Worm (Caenorhabditis elegans): Measurements from ENCODE around the gene clec-178.
A peak's percentile ranks its signal among the peaks of the same experiment; 100 is the strongest.

Gene clec-178

ce11 chrIV:5685014-5685413 is 31.3 kb downstream of the clec-178 start, which contains the start of gene C55C3.3:
Gene C55C3.3, plus strand, starts transcription at chrIV:5685287.
- TF ChIP-seq egl-27 (tag; optimal IDR thresholded peaks at IDR 0.05) (no peak), dmd-4 (tag; optimal IDR thresholded peaks at IDR 0.05) (no peak), mab-5 (tag; optimal IDR thresholded peaks at IDR 0.05) (no peak), unc-55 (GFP tag; optimal IDR thresholded peaks at IDR 0.05) (no peak), nhr-129 (tag; optimal IDR thresholded peaks at IDR 0.05) (no peak), lin-39 (tag; optimal IDR thresholded peaks at IDR 0.05) (no peak), zag-1 (tag; optimal IDR thresholded peaks at IDR 0.05) (no peak), mbf-1 (tag; optimal IDR thresholded peaks at IDR 0.05) (no peak), peb-1 (tag; optimal IDR thresholded peaks at IDR 0.05) (no peak), R02D3.7 (tag; optimal IDR thresholded peaks at IDR 0.05) (no peak), lin-11 (tag; optimal IDR thresholded peaks at IDR 0.05) (no peak), Y55F3AM.14 (GFP tag; optimal IDR thresholded peaks at IDR 0.05) (no peak), ztf-1 (GFP tag; conservative IDR thresholded peaks at IDR 0.05) (no peak), nhr-11 (tag; optimal IDR thresholded peaks at IDR 0.05) (no peak), nhr-23 (tag; optimal IDR thresholded peaks at IDR 0.05) (no peak), nhr-77 (tag; optimal IDR thresholded peaks at IDR 0.05) (no peak), lsy-2 (tag; optimal IDR thresholded peaks at IDR 0.05) (no peak), mdl-1 (tag; optimal IDR thresholded peaks at IDR 0.05) (no peak)

DNA sequence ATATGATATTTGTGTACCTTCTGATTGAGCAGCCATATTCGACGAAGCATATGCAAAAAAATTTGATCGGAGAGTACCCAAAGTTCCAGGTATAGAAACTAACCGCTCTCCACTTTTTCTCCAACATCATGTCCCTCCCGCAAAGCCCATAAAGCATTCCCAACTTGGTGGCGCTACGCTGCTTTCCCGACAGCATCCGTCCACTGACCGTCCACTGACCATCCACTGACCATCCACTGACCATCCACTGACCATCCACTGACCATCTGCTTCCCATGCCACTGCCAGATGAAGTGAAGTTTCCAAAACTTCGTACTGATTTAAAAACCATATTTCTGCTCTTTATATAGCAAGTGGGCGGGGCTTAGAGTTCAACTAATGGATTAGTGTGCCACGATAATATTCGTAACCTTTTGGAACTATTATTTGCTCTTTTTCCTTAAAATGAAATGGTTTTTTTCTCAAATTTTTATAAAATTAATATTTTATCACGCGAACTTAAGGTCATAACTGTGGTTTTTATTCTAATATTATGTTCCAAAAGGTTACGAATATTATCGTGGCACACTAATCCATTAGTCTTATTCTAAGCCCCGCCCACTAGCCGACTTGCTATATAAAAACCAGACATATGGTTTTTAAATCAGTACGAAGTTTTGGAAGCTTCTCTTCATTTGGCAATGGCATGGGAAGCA is 36.8 kb downstream of the clec-178 start, which contains the start of gene C55C3.8:
Gene C55C3.8, plus strand, starts transcription at position 645 of the 695 bp plus-strand sequence.
- TF ChIP-seq F13H6.1 (tag; optimal IDR thresholded peaks at IDR 0.05) (no peak), ztf-4 (tag; optimal IDR thresholded peaks at IDR 0.05) (no peak), R02D3.7 (tag; optimal IDR thresholded peaks at IDR 0.05) (no peak), ztf-11 (tag; optimal IDR thresholded peaks at IDR 0.05) (no peak)

ce11 chrIV:5700372-5700771 is 46.6 kb downstream of the clec-178 start:
- TF ChIP-seq fos-1 (tag; optimal IDR thresholded peaks at IDR 0.05) (no peak), nhr-25 (tag; optimal IDR thresholded peaks at IDR 0.05) (peak; percentile 47), nhr-23 (tag; optimal IDR thresholded peaks at IDR 0.05) (no peak), sma-9 (GFP tag; optimal IDR thresholded peaks at IDR 0.05) (no peak), sma-9 (tag; optimal IDR thresholded peaks at IDR 0.05) (no peak), lin-13 (GFP tag; optimal IDR thresholded peaks at IDR 0.05) (no peak), mbf-1 (tag; optimal IDR thresholded peaks at IDR 0.05) (no peak)

ce11 chrIV:5701646-5702045 is 47.9 kb downstream of the clec-178 start:
- TF ChIP-seq blmp-1 (tag; optimal IDR thresholded peaks at IDR 0.05; ENCODE audit: insufficient read depth) = peak; percentile 56
- TF ChIP-seq nhr-77 (tag; optimal IDR thresholded peaks at IDR 0.05) = no peak

DNA sequence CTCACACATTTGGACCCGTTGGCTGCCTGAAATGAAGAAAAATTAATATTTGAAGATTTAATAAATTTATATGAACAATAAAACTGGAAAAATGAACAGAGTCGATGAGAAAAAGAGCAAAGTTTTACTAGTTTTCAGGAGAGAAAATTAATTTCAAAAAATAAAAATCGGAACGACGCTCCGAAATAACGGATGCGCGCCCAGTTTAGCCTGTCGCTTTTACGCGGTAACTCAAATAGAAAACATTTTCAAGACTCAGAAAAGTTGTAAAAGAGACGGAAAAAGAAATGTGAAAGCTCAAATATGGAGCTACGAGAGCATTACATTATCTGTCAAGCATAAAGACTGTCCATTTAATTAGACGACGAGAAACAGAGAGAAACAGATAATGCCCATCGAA is 49.7 kb downstream of the clec-178 start, which contains the start of the genes C55C3.73 and perm-5:
Gene C55C3.73, minus strand, starts transcription at position 9 of the 400 bp plus-strand sequence.
Gene perm-5, minus strand, starts transcription at position 26 of the 400 bp plus-strand sequence.
- TF ChIP-seq mbf-1 (tag; optimal IDR thresholded peaks at IDR 0.05) = no peak
- no peak for TF ChIP-seq nhr-12 (tag; optimal IDR thresholded peaks at IDR 0.05)
- TF ChIP-seq sem-4 (tag; optimal IDR thresholded peaks at IDR 0.05) = no peak
- no peak for TF ChIP-seq nhr-10 (tag; optimal IDR thresholded peaks at IDR 0.05)
- no peak for TF ChIP-seq gmeb-1 (tag; optimal IDR thresholded peaks at IDR 0.05)
- TF ChIP-seq nhr-6 (tag; optimal IDR thresholded peaks at IDR 0.05) = no peak
- TF ChIP-seq ama-1 (optimal IDR thresholded peaks at IDR 0.05) = no peak
- no peak for TF ChIP-seq nhr-25 (tag; optimal IDR thresholded peaks at IDR 0.05)
- no peak for TF ChIP-seq ZK546.5 (tag; optimal IDR thresholded peaks at IDR 0.05)
- no peak for TF ChIP-seq sma-3 (GFP tag; optimal IDR thresholded peaks at IDR 0.05)
- no peak for TF ChIP-seq sma-9 (GFP tag; optimal IDR thresholded peaks at IDR 0.05)
- no peak for TF ChIP-seq sma-9 (tag; optimal IDR thresholded peaks at IDR 0.05)
- TF ChIP-seq alr-1 (tag; optimal IDR thresholded peaks at IDR 0.05) = no peak
- TF ChIP-seq C34F6.9 (tag; optimal IDR thresholded peaks at IDR 0.05) = no peak
- no peak for TF ChIP-seq mdl-1 (tag; optimal IDR thresholded peaks at IDR 0.05)
- no peak for TF ChIP-seq nhr-21 (tag; optimal IDR thresholded peaks at IDR 0.05)
- TF ChIP-seq ceh-82 (tag; optimal IDR thresholded peaks at IDR 0.05) = no peak
